Fruit fly (Drosophila melanogaster): ENCODE results near the gene CG32756.

dm6 chrX:5956646-5957441, 11.4 kb downstream of the CG32756 start:
- TF ChIP-seq CTCF (optimal IDR thresholded peaks at IDR 0.05), result peak; percentile 77 to 81
- TF ChIP-seq CG8478 (optimal IDR thresholded peaks at IDR 0.05), result no peak
